Worm (Caenorhabditis elegans) whole organism, L2 larva: ENCODE measurements around the gene F47C12.13.
A peak's percentile ranks its signal among the peaks of the same experiment; 100 is the strongest.

Source experiments
- C34F6.9 ChIP-seq: fragments of 150-350 bp; optimal IDR thresholded peaks from 2 replicates; lab custom pipeline; 2014; ENCODE audit warnings: missing biosample characterization, missing genetic modification characterization
- F13H6.1 ChIP-seq: sonication (generic microtip); optimal IDR thresholded peaks from 2 replicates; lab custom pipeline; 2016; ENCODE audit warnings: missing genetic modification characterization, missing compliant biosample characterization
- R02D3.7 ChIP-seq: fragments of 150-350 bp; optimal IDR thresholded peaks from 2 replicates; lab custom pipeline; 2014; ENCODE audit warnings: missing biosample characterization, missing genetic modification characterization
- Y55F3AM.14 ChIP-seq: fragments of 200-800 bp; sonication (Bioruptor generic); optimal IDR thresholded peaks from 2 replicates; lab custom pipeline; 2018; ENCODE audit warnings: mild to moderate bottlenecking, missing genetic modification characterization, missing compliant biosample characterization
- ZK546.5 ChIP-seq: sonication (generic microtip); optimal IDR thresholded peaks from 2 replicates; lab custom pipeline; 2017; ENCODE audit warnings: missing biosample characterization, missing genetic modification characterization
- alr-1 ChIP-seq: fragments of 150-350 bp; optimal IDR thresholded peaks from 2 replicates; lab custom pipeline; 2014; ENCODE audit warnings: missing biosample characterization, missing genetic modification characterization
- aly-2 ChIP-seq: fragments of 150-350 bp; optimal IDR thresholded peaks from 2 replicates; lab custom pipeline; 2014; ENCODE audit warnings: missing biosample characterization, missing genetic modification characterization
- ama-1 ChIP-seq: fragments of 150-350 bp; optimal IDR thresholded peaks from 2 replicates; lab custom pipeline; 2018; ENCODE audit warnings: inconsistent platforms
- blmp-1 ChIP-seq: sonication (generic microtip); optimal IDR thresholded peaks from 2 replicates; lab custom pipeline; 2017; ENCODE audit warnings: missing genetic modification characterization, mild to moderate bottlenecking, missing compliant biosample characterization, antibody characterized with exemption, moderate library complexity; ENCODE audit not compliant: insufficient read depth
- ceh-16 ChIP-seq: fragments of 150-350 bp; optimal IDR thresholded peaks from 2 replicates; lab custom pipeline; 2014; ENCODE audit warnings: missing biosample characterization, missing genetic modification characterization
- ceh-82 ChIP-seq: fragments of 150-350 bp; optimal IDR thresholded peaks from 2 replicates; lab custom pipeline; 2014; ENCODE audit warnings: missing biosample characterization, missing genetic modification characterization
- crh-2 ChIP-seq: sonication (generic microtip); optimal IDR thresholded peaks from 2 replicates; lab custom pipeline; 2017; ENCODE audit warnings: missing biosample characterization, missing genetic modification characterization
- dmd-4 ChIP-seq: sonication (generic microtip); optimal IDR thresholded peaks from 2 replicates; lab custom pipeline; 2017; ENCODE audit warnings: missing biosample characterization, missing genetic modification characterization
- egl-27 ChIP-seq: sonication (generic microtip); optimal IDR thresholded peaks from 3 replicates; lab custom pipeline; 2017; ENCODE audit warnings: missing biosample characterization, missing genetic modification reagents, missing genetic modification characterization
- elt-1 ChIP-seq: fragments of 150-350 bp; optimal IDR thresholded peaks from 2 replicates; lab custom pipeline; 2014; ENCODE audit warnings: missing biosample characterization, missing genetic modification characterization
- elt-3 ChIP-seq: sonication (generic microtip); optimal IDR thresholded peaks from 2 replicates; lab custom pipeline; 2017; ENCODE audit warnings: missing biosample characterization, missing genetic modification characterization
- fos-1 ChIP-seq: fragments of 150-350 bp; optimal IDR thresholded peaks from 2 replicates; lab custom pipeline; 2014; ENCODE audit warnings: missing biosample characterization, missing genetic modification characterization
- gmeb-1 ChIP-seq: fragments of 150-350 bp; optimal IDR thresholded peaks from 2 replicates; lab custom pipeline; 2014; ENCODE audit warnings: missing biosample characterization, missing genetic modification characterization
- lin-11 ChIP-seq: fragments of 150-350 bp; sonication (generic microtip); optimal IDR thresholded peaks from 2 replicates; lab custom pipeline; 2014; ENCODE audit warnings: missing biosample characterization, missing genetic modification characterization, inconsistent platforms, mixed read lengths
- lin-13 ChIP-seq: fragments of 150-350 bp; optimal IDR thresholded peaks from 2 replicates; lab custom pipeline; 2014; ENCODE audit warnings: missing biosample characterization, missing genetic modification reagents, missing genetic modification characterization
- lin-39 ChIP-seq: fragments of 150-350 bp; optimal IDR thresholded peaks from 2 replicates; lab custom pipeline; 2014; ENCODE audit warnings: missing biosample characterization, missing genetic modification reagents, missing genetic modification characterization
- lsy-2 ChIP-seq, 2 experiments: fragments of 150-350 bp in 1 of 2; sonication (generic microtip) in 1 of 2; optimal IDR thresholded peaks; 2 replicates each; lab custom pipeline; 2014 to 2017; ENCODE audit warnings: missing biosample characterization in 2 of 2, missing genetic modification characterization in 2 of 2
- mab-5 ChIP-seq: fragments of 150-350 bp; optimal IDR thresholded peaks from 2 replicates; lab custom pipeline; 2014; ENCODE audit warnings: missing biosample characterization, missing genetic modification characterization
- mbf-1 ChIP-seq: sonication (generic microtip); optimal IDR thresholded peaks from 2 replicates; lab custom pipeline; 2017; ENCODE audit warnings: missing biosample characterization, missing genetic modification characterization
- mdl-1 ChIP-seq, 2 experiments: fragments of 150-350 bp in 1 of 2; sonication (generic microtip) in 1 of 2; optimal IDR thresholded peaks; 2 replicates each; lab custom pipeline; 2017; ENCODE audit warnings: missing biosample characterization in 2 of 2, missing genetic modification characterization in 2 of 2
- nhr-10 ChIP-seq: sonication (generic microtip); optimal IDR thresholded peaks from 2 replicates; lab custom pipeline; 2017; ENCODE audit warnings: missing biosample characterization, missing genetic modification characterization
- nhr-11 ChIP-seq: fragments of 150-350 bp; optimal IDR thresholded peaks from 2 replicates; lab custom pipeline; 2014; ENCODE audit warnings: missing biosample characterization, missing genetic modification characterization
- nhr-12 ChIP-seq: fragments of 150-350 bp; optimal IDR thresholded peaks from 2 replicates; lab custom pipeline; 2014; ENCODE audit warnings: missing biosample characterization, missing genetic modification characterization
- nhr-129 ChIP-seq: fragments of 150-350 bp; optimal IDR thresholded peaks from 2 replicates; lab custom pipeline; 2014; ENCODE audit warnings: missing biosample characterization, missing genetic modification characterization
- nhr-21 ChIP-seq: fragments of 150-350 bp; optimal IDR thresholded peaks from 2 replicates; lab custom pipeline; 2014; ENCODE audit warnings: missing biosample characterization, missing genetic modification characterization
- nhr-23 ChIP-seq: fragments of 150-350 bp; optimal IDR thresholded peaks from 2 replicates; lab custom pipeline; 2014; ENCODE audit warnings: missing biosample characterization, missing genetic modification reagents, missing genetic modification characterization
- nhr-237 ChIP-seq: fragments of 150-350 bp; optimal IDR thresholded peaks from 2 replicates; lab custom pipeline; 2014; ENCODE audit warnings: missing biosample characterization, missing genetic modification characterization
- nhr-25 ChIP-seq: fragments of 150-350 bp; sonication (generic microtip); optimal IDR thresholded peaks from 3 replicates; lab custom pipeline; 2014; ENCODE audit warnings: missing biosample characterization, missing genetic modification characterization
- nhr-6 ChIP-seq: fragments of 150-350 bp; optimal IDR thresholded peaks from 2 replicates; lab custom pipeline; 2014; ENCODE audit warnings: missing biosample characterization, missing genetic modification characterization
- nhr-77 ChIP-seq: fragments of 150-350 bp; optimal IDR thresholded peaks from 2 replicates; lab custom pipeline; 2014; ENCODE audit warnings: missing biosample characterization, missing genetic modification characterization
- peb-1 ChIP-seq: fragments of 150-350 bp; optimal IDR thresholded peaks from 2 replicates; lab custom pipeline; 2014; ENCODE audit warnings: missing biosample characterization, missing genetic modification characterization
- sem-4 ChIP-seq: fragments of 150-350 bp; optimal IDR thresholded peaks from 2 replicates; lab custom pipeline; 2014; ENCODE audit warnings: missing biosample characterization, missing genetic modification reagents, missing genetic modification characterization
- skn-1 ChIP-seq: sonication (generic microtip); optimal IDR thresholded peaks from 2 replicates; lab custom pipeline; 2017; ENCODE audit warnings: missing biosample characterization, missing genetic modification characterization
- sma-3 ChIP-seq: sonication (generic microtip); optimal IDR thresholded peaks from 2 replicates; lab custom pipeline; 2016; ENCODE audit warnings: missing genetic modification reagents, missing genetic modification characterization, missing compliant biosample characterization
- sma-9 ChIP-seq, 2 experiments: fragments of 150-350 bp in 1 of 2; sonication (generic microtip) in 1 of 2; optimal IDR thresholded peaks; 2 replicates each; lab custom pipeline; 2014 to 2016; ENCODE audit warnings: missing genetic modification characterization in 2 of 2, mild to moderate bottlenecking in 1 of 2, missing biosample characterization in 1 of 2, missing compliant biosample characterization in 1 of 2, missing genetic modification reagents in 1 of 2, moderate library complexity in 1 of 2
- snpc-4 ChIP-seq: fragments of 150-350 bp; optimal IDR thresholded peaks from 2 replicates; lab custom pipeline; 2014; ENCODE audit warnings: missing biosample characterization, missing genetic modification characterization
- unc-39 ChIP-seq: fragments of 150-350 bp; optimal IDR thresholded peaks from 2 replicates; lab custom pipeline; 2014; ENCODE audit warnings: missing biosample characterization, missing genetic modification characterization
- unc-55 ChIP-seq: fragments of 150-350 bp; sonication (generic microtip); optimal IDR thresholded peaks from 3 replicates; lab custom pipeline; 2014; ENCODE audit warnings: missing biosample characterization, missing genetic modification reagents, missing genetic modification characterization
- unc-62 ChIP-seq: fragments of 150-350 bp; optimal IDR thresholded peaks from 2 replicates; lab custom pipeline; 2014; ENCODE audit warnings: missing biosample characterization, missing genetic modification reagents, missing genetic modification characterization
- zag-1 ChIP-seq: fragments of 150-350 bp; optimal IDR thresholded peaks from 2 replicates; lab custom pipeline; 2014; ENCODE audit warnings: missing biosample characterization, missing genetic modification characterization
- ztf-1 ChIP-seq: fragments of 200-800 bp; sonication (Bioruptor generic); conservative IDR thresholded peaks from 2 replicates; pipeline ENCODE4 v1.3.6; 2022; ENCODE audit warnings: missing genetic modification characterization, missing compliant biosample characterization
- ztf-11 ChIP-seq: sonication (generic microtip); optimal IDR thresholded peaks from 2 replicates; lab custom pipeline; 2017; ENCODE audit warnings: missing biosample characterization, missing genetic modification characterization
- ztf-4 ChIP-seq: fragments of 150-350 bp; optimal IDR thresholded peaks from 2 replicates; lab custom pipeline; 2014; ENCODE audit warnings: missing biosample characterization, missing genetic modification characterization

F47C12.13 gene

ce11 chrIV:4024159-4025004 lies 30.2 kb upstream of the F47C12.13 start:
- TF ChIP-seq C34F6.9 (tag; lab: Kevin White, UChicago) (peak; percentile 41), nhr-129 (tag; lab: Kevin White, UChicago) (peak; percentile 51), nhr-11 (tag; lab: Kevin White, UChicago) (no peak), fos-1 (no peak), sma-9 (GFP tag; optimal IDR thresholded peaks at IDR 0.05; lab: Kevin White, UChicago) (peak; percentile 94), sma-9 (tag; optimal IDR thresholded peaks at IDR 0.05; lab: Kevin White, UChicago) (no peak), crh-2 (peak; percentile 73), nhr-77 (tag; lab: Kevin White, UChicago) (no peak), Y55F3AM.14 (GFP tag; lab: Kevin White, UChicago) (peak; percentile 76), nhr-25 (tag; lab: Kevin White, UChicago) (peak; percentile 86), lin-13 (GFP tag; lab: Kevin White, UChicago) (peak; percentile 27), unc-55 (GFP tag; lab: Kevin White, UChicago) (peak; percentile 43), mdl-1 (tag; optimal IDR thresholded peaks at IDR 0.05; lab: Kevin White, UChicago) (peak; percentile 3 to 41), ztf-4 (no peak), lin-11 (tag; lab: Kevin White, UChicago) (no peak), zag-1 (tag; lab: Kevin White, UChicago) (no peak), ZK546.5 (no peak), lsy-2 (tag; optimal IDR thresholded peaks at IDR 0.05; lab: Kevin White, UChicago) (peak; percentile 16 to 56), nhr-237 (tag; lab: Kevin White, UChicago) (no peak), nhr-10 (peak; percentile 27), ceh-82 (tag; lab: Kevin White, UChicago) (no peak), elt-3 (no peak), ztf-11 (tag; lab: Kevin White, UChicago) (no peak), ztf-1 (GFP tag; lab: Robert Waterston, UW) (no peak), blmp-1 (tag; lab: Kevin White, UChicago) (peak; percentile 32), nhr-12 (tag; lab: Kevin White, UChicago) (no peak), gmeb-1 (tag; lab: Kevin White, UChicago) (peak; percentile 68), nhr-23 (tag; lab: Kevin White, UChicago) (no peak), nhr-21 (tag; lab: Kevin White, UChicago) (peak; percentile 19), nhr-6 (tag; lab: Kevin White, UChicago) (no peak), mab-5 (tag; lab: Kevin White, UChicago) (peak; percentile 6), mbf-1 (tag; lab: Kevin White, UChicago) (no peak), elt-1 (tag; lab: Kevin White, UChicago) (no peak), peb-1 (no peak), lin-39 (no peak), dmd-4 (tag; lab: Kevin White, UChicago) (no peak), ama-1 (no peak), ceh-16 (tag; lab: Kevin White, UChicago) (no peak), R02D3.7 (no peak), unc-39 (tag; lab: Kevin White, UChicago) (no peak), sem-4 (peak; percentile 66), snpc-4 (no peak), aly-2 (tag; lab: Kevin White, UChicago) (no peak), skn-1 (tag; lab: Kevin White, UChicago) (no peak), egl-27 (tag; lab: Kevin White, UChicago) (peak; percentile 51), unc-62 (GFP tag; lab: Kevin White, UChicago) (no peak), F13H6.1 (tag; lab: Kevin White, UChicago) (peak; percentile 92), sma-3 (peak; percentile 56), alr-1 (tag; lab: Kevin White, UChicago) (no peak)
